Fruit fly (Drosophila melanogaster) whole organism, pupa: ENCODE results near the gene CG1288.

Experiments
- CG10348 ChIP-seq: fragments of 200-800 bp; sonication (Bioruptor generic); IDR thresholded peaks from 2 replicates; pipeline ENCODE4 v1.3.6; 2022; ENCODE audit warnings: missing biosample characterization, missing genetic modification characterization
- CG12605 ChIP-seq: fragments of 200-800 bp; sonication (Bioruptor generic); IDR thresholded peaks from 2 replicates; pipeline ENCODE4 v1.3.6; 2022; ENCODE audit warnings: missing biosample characterization, missing genetic modification characterization
- CG13204 ChIP-seq: fragments of 200-800 bp; sonication (Bioruptor generic); optimal IDR thresholded peaks from 2 replicates; lab custom pipeline; 2018; ENCODE audit warnings: missing biosample characterization, mild to moderate bottlenecking, missing genetic modification characterization, moderate library complexity
- CG14655 ChIP-seq: fragments of 200-800 bp; sonication (Bioruptor generic); optimal IDR thresholded peaks from 3 replicates; lab custom pipeline; 2017; ENCODE audit warnings: mild to moderate bottlenecking, missing biosample characterization, missing genetic modification reagents, missing genetic modification characterization
- CG15710 ChIP-seq: fragments of 200-800 bp; sonication (Bioruptor generic); optimal IDR thresholded peaks from 2 replicates; lab custom pipeline; 2018; ENCODE audit warnings: missing biosample characterization, mild to moderate bottlenecking, missing genetic modification characterization, moderate library complexity
- CG17806 ChIP-seq: fragments of 200-800 bp; sonication (Bioruptor generic); optimal IDR thresholded peaks from 2 replicates; lab custom pipeline; 2018; ENCODE audit warnings: missing biosample characterization, mild to moderate bottlenecking, missing genetic modification characterization, moderate library complexity
- CG32121 ChIP-seq: fragments of 200-800 bp; sonication (Bioruptor generic); IDR thresholded peaks from 2 replicates; pipeline ENCODE4 v1.3.6; 2022; ENCODE audit warnings: missing biosample characterization, missing genetic modification characterization
- CG34367 ChIP-seq: fragments of 200-800 bp; sonication (Bioruptor generic); optimal IDR thresholded peaks from 2 replicates; lab custom pipeline; 2018; ENCODE audit warnings: missing biosample characterization, mild to moderate bottlenecking, missing genetic modification characterization
- CG4496 ChIP-seq: fragments of 200-800 bp; sonication (Bioruptor generic); IDR thresholded peaks from 3 replicates; pipeline ENCODE4 v1.3.6; 2022; ENCODE audit warnings: missing biosample characterization, missing genetic modification characterization
- CG8159 ChIP-seq: fragments of 200-800 bp; sonication (Bioruptor generic); optimal IDR thresholded peaks from 3 replicates; lab custom pipeline; 2018; ENCODE audit warnings: missing biosample characterization, mild to moderate bottlenecking, missing genetic modification characterization, moderate library complexity
- CG8301 ChIP-seq: fragments of 200-800 bp; sonication (Bioruptor generic); optimal IDR thresholded peaks from 2 replicates; lab custom pipeline; 2018; ENCODE audit warnings: missing biosample characterization, mild to moderate bottlenecking, missing genetic modification characterization
- CG9948 ChIP-seq: fragments of 200-800 bp; sonication (Bioruptor generic); optimal IDR thresholded peaks from 2 replicates; lab custom pipeline; 2018; ENCODE audit warnings: missing biosample characterization, mild to moderate bottlenecking, missing genetic modification characterization, moderate library complexity
- D1 ChIP-seq: fragments of 200-800 bp; sonication (Bioruptor generic); optimal IDR thresholded peaks from 2 replicates; lab custom pipeline; 2018; ENCODE audit warnings: missing biosample characterization, mild to moderate bottlenecking, missing genetic modification characterization, moderate library complexity
- EcR ChIP-seq: fragments of 200-800 bp; sonication (Bioruptor generic); optimal IDR thresholded peaks from 3 replicates; lab custom pipeline; 2019; ENCODE audit warnings: missing biosample characterization, missing genetic modification characterization, mild to moderate bottlenecking, moderate library complexity, missing genetic modification reagents
- Ets98B ChIP-seq: fragments of 200-800 bp; sonication (Bioruptor generic); IDR thresholded peaks from 2 replicates; pipeline ENCODE4 v1.3.6; 2022; ENCODE audit warnings: missing biosample characterization, missing genetic modification characterization
- Pif1A ChIP-seq: fragments of 200-800 bp; sonication (Bioruptor generic); optimal IDR thresholded peaks from 3 replicates; lab custom pipeline; 2016; ENCODE audit warnings: missing biosample characterization, missing genetic modification characterization
- Pif1B ChIP-seq: fragments of 200-800 bp; sonication (Bioruptor generic); optimal IDR thresholded peaks from 3 replicates; lab custom pipeline; 2016; ENCODE audit warnings: missing biosample characterization, missing genetic modification characterization
- Snoo ChIP-seq: fragments of 200-800 bp; sonication (Bioruptor generic); optimal IDR thresholded peaks from 3 replicates; lab custom pipeline; 2017; ENCODE audit warnings: missing biosample characterization, mild to moderate bottlenecking, missing genetic modification characterization, inconsistent platforms
- fd96Ca ChIP-seq: fragments of 200-800 bp; sonication (Bioruptor generic); IDR thresholded peaks from 3 replicates; pipeline ENCODE4 v1.3.6; 2022; ENCODE audit warnings: missing biosample characterization, missing genetic modification characterization
- gl ChIP-seq: fragments of 200-800 bp; sonication (Bioruptor generic); optimal IDR thresholded peaks from 2 replicates; lab custom pipeline; 2018; ENCODE audit warnings: missing biosample characterization, mild to moderate bottlenecking, missing genetic modification characterization
- rn ChIP-seq: fragments of 200-800 bp; sonication (Bioruptor generic); IDR thresholded peaks from 2 replicates; pipeline ENCODE4 v1.3.6; 2022; ENCODE audit warnings: missing biosample characterization, missing genetic modification characterization

Gene CG1288

DNA sequence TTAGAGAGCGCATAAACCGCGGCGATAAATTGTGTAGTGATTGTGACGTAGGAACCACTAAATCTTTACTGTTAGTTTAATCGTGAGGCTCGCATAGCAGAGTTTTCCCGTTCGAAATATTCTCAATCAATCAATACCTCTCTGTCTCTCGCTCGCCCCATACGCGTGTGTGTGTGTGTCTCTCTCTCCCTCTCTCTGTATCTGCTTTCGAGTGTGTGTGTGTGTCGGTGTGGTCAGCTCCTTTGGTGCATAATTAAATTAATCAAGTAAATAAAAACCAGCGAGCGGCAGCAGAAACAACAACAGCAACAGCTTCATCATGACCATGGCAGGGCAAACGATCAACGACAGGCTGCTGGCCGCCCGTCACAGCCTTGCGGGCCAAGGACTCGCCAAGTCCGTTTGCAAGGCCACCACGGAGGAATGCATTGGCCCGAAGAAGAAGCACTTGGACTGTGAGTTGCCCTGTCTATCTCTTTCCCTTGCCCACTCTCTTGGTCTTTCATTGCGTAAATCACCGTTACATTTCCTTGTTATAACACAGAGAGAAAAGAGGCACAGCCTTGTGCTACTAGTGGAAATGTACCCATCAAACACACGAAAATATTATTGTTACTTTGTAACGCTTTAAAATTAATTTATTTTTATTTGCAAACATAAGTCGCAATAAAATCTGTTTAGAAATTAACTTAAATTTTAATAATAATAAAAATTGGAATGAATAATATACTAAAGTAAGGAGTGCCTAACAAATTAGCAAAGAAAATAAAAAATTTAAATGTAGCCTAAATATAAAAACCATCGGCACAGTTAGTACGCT is 20.9 kb downstream of the CG1288 start:
- no peak for TF ChIP-seq CG14655 (GFP tag; lab: Kevin White, UChicago)
- TF ChIP-seq CG15710 (tag; lab: Kevin White, UChicago) = no peak
- TF ChIP-seq CG32121 (GFP tag; lab: Robert Waterston, UW) = 0 out of 2 replicates have a peak, but pooled peaks have one; percentile 24
- peak; percentile 40 for TF ChIP-seq CG8159 (tag; lab: Kevin White, UChicago)
- no peak for TF ChIP-seq gl (tag; lab: Kevin White, UChicago)
- TF ChIP-seq EcR (GFP tag; lab: Kevin White, UChicago) = peak; percentile 92
- peak; percentile 6 for TF ChIP-seq CG34367 (tag; lab: Kevin White, UChicago)
- no peak for TF ChIP-seq Pif1B
- TF ChIP-seq Snoo (tag; lab: Kevin White, UChicago) = no peak
- TF ChIP-seq CG12605 = no peak
- TF ChIP-seq CG13204 (GFP tag; lab: Kevin White, UChicago) = no peak
- no peak for TF ChIP-seq D1 (tag; lab: Kevin White, UChicago)
- peak; percentile 21 for TF ChIP-seq CG8301 (tag; lab: Kevin White, UChicago)
- TF ChIP-seq Ets98B = 0 out of 2 replicates have a peak, but pooled peaks have one; percentile 5
- no peak for TF ChIP-seq Pif1A
- TF ChIP-seq CG4496 (GFP tag; lab: Robert Waterston, UW) = no peak
- TF ChIP-seq CG10348 (GFP tag; lab: Robert Waterston, UW) = no peak
- no peak for TF ChIP-seq rn (GFP tag; lab: Robert Waterston, UW)
- TF ChIP-seq CG17806 = peak; percentile 47
- peak; percentile 28 for TF ChIP-seq CG9948
- no peak for TF ChIP-seq fd96Ca (GFP tag; lab: Robert Waterston, UW)

DNA sequence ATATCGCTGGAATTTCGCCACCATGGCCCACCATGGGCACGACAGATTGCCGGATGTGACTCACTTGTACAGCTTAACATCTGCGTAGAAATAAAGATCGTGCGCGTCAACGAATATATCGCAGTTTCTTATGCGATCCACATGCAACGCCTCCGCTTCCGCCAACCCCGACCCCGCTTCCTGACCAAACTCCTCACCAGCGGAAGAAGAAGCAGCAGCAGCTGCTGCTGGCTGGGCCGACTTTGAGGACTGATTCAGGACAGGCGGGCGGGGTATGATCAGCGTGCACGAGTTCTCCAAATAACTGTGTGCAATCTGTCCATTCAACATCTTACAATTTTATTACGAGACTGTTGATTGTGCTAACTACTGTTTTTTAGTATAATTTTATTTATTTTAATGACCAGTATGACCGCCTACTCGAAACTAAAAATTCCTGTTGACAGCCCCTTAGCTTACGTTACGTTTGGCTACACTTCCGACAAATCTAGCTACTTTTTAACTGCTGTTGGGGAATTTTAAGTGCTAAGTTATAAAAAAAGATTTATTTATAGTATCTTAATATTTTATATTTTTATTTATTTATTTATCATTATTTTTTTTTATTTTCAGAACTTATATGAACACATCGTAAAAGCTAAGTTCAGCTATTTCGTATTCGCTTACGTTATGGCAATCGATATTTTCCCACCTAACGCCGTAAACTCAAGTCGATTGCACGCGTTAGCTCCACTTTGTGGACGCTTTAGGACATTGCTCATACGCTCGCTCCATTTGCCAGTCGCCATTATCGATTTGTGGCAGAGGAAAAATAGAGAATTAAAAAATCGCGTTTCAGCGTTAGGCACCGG is 21.8 kb downstream of the CG1288 start, which contains the start of the genes CG10055 and lap:
CG10055 (minus strand) TSS at position 432 of the 851 bp plus-strand sequence.
lap (plus strand) TSS at position 753 of the 851 bp plus-strand sequence.
- TF ChIP-seq EcR (GFP tag; lab: Kevin White, UChicago) (no peak), Ets98B (0 out of 2 replicates have a peak, but pooled peaks have one; percentile 9)

DNA sequence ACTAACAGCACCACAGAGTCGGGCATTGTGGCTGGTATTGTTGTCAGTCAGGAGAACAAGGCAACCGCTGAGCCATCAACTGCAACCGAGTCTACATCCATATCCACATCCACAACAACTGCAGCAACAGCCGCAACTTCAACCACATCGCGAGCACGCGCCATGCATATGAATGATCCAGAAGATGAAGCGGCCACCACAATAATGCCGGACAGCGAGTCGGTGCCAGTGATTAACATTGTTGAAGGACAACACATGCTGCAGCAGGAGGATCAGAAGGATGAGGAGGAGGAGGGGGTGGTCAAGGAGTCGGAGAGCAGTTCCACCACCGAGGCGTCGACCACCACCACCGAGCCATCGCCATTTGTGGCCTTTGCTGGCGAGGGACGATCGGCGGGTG is 33.5 kb downstream of the CG1288 start:
- TF ChIP-seq CG8159 (tag; lab: Kevin White, UChicago) = no peak
- peak; percentile 43; the same call in 1 of the 3 replicates for TF ChIP-seq CG4496 (GFP tag; lab: Robert Waterston, UW)
- peak; percentile 33 for TF ChIP-seq CG13204 (GFP tag; lab: Kevin White, UChicago)
- TF ChIP-seq EcR (GFP tag; lab: Kevin White, UChicago) = peak; percentile 84

DNA sequence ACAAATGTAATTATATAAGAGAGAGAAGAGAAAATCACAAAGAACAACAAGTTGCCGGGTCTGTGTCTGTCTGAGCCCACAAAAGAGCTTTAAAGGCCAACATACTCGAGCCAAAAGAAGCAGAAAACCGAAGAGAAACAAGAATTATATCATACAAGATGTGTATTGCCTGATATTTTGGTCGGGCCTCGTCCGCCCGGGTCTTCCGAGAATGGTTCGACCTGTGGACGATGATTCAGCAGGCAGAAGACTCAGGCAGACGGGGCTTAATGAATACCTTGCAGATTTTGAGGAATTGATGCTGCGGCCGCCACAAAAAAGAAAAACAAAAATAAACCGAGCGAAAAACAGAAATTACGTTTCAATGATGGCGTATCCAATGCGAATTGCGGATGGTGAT is 35.3 kb downstream of the CG1288 start:
- TF ChIP-seq EcR (GFP tag; lab: Kevin White, UChicago) (peak; percentile 75), rn (GFP tag; lab: Robert Waterston, UW) (no peak), CG14655 (GFP tag; lab: Kevin White, UChicago) (no peak), CG4496 (GFP tag; lab: Robert Waterston, UW) (0 out of 3 replicates have a peak, but pooled peaks have one; percentile 22), CG32121 (GFP tag; lab: Robert Waterston, UW) (no peak), fd96Ca (GFP tag; lab: Robert Waterston, UW) (no peak), D1 (tag; lab: Kevin White, UChicago) (no peak), CG12605 (no peak), CG15710 (tag; lab: Kevin White, UChicago) (no peak), CG17806 (no peak), Pif1B (no peak), CG8301 (tag; lab: Kevin White, UChicago) (no peak), Pif1A (no peak), CG34367 (tag; lab: Kevin White, UChicago) (no peak), CG8159 (tag; lab: Kevin White, UChicago) (no peak)

DNA sequence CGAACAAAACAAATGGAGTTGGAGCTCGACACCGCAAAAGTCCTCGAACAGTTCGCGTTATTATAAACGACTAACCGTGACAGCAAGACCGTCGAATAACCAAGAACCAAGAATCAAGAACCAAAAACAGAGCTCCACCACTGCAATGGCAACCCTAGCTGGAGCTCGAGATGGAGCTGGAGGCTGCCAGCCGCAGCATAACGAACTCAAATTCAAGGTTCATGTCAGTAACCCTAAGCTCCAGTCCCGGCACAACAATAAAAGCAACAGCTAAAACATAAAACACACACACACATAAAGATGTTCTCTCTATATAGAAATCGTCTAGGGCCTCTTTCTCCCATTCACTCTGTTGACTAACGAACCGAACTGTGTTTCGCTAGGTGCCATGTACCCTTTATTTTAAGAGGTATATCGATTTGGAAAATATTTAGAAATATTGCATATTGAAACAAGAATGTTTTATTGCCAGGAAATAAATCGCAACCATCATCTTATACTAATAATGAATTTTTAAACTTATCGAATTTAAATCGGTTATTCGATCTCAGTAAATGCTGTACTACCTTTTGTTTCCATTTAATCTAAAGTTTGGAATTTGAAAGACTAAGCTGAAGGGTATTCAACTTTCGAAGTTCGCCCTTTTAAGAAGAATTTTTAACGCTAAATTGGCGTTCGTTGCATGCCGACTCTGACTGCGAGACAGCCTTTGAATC is 36.7 kb downstream of the CG1288 start:
- TF ChIP-seq CG10348 (GFP tag; lab: Robert Waterston, UW) (no peak), CG4496 (GFP tag; lab: Robert Waterston, UW) (peak; percentile 55; the same call in 1 of the 3 replicates), rn (GFP tag; lab: Robert Waterston, UW) (no peak), CG32121 (GFP tag; lab: Robert Waterston, UW) (no peak), CG8301 (tag; lab: Kevin White, UChicago) (peak; percentile 56), D1 (tag; lab: Kevin White, UChicago) (peak; percentile 79), Ets98B (no peak), CG17806 (peak; percentile 85), Pif1A (peak; percentile 75), CG8159 (tag; lab: Kevin White, UChicago) (peak; percentile 86), CG13204 (GFP tag; lab: Kevin White, UChicago) (peak; percentile 42), EcR (GFP tag; lab: Kevin White, UChicago) (peak; percentile 92), fd96Ca (GFP tag; lab: Robert Waterston, UW) (no peak), CG12605 (no peak), CG14655 (GFP tag; lab: Kevin White, UChicago) (peak; percentile 75), Pif1B (peak; percentile 62), CG9948 (peak; percentile 85), gl (tag; lab: Kevin White, UChicago) (peak; percentile 48), Snoo (tag; lab: Kevin White, UChicago) (peak; percentile 26), CG34367 (tag; lab: Kevin White, UChicago) (peak; percentile 80), CG15710 (tag; lab: Kevin White, UChicago) (peak; percentile 91)
- TF ChIP-seq, all 21 proteins: peak for 15
